Worm (Caenorhabditis elegans) whole organism, mixed stage, embryonic: ENCODE data around the gene mrpl-4.

Experiments
- M03D4.4 ChIP-seq: sonication (generic microtip); optimal IDR thresholded peaks from 2 replicates; lab custom pipeline; 2017; ENCODE audit warnings: mild to moderate bottlenecking, missing genetic modification characterization, missing compliant biosample characterization
- blmp-1 ChIP-seq: fragments of 150-350 bp; optimal IDR thresholded peaks from 2 replicates; lab custom pipeline; 2014; ENCODE audit warnings: missing biosample characterization, missing genetic modification characterization
- ceh-43 ChIP-seq: fragments of 200-800 bp; sonication (Bioruptor generic); optimal IDR thresholded peaks from 2 replicates; lab custom pipeline; 2018; ENCODE audit warnings: mild to moderate bottlenecking, missing genetic modification characterization, moderate library complexity, missing compliant biosample characterization
- ham-2 ChIP-seq: fragments of 200-800 bp; sonication (Bioruptor generic); optimal IDR thresholded peaks from 2 replicates; lab custom pipeline; 2018; ENCODE audit warnings: mild to moderate bottlenecking, missing genetic modification characterization, missing compliant biosample characterization
- lin-32 ChIP-seq: fragments of 200-800 bp; sonication (Bioruptor generic); optimal IDR thresholded peaks from 2 replicates; lab custom pipeline; 2018; ENCODE audit warnings: mild to moderate bottlenecking, missing genetic modification characterization, missing compliant biosample characterization
- nhr-237 ChIP-seq: fragments of 150-350 bp; optimal IDR thresholded peaks from 2 replicates; lab custom pipeline; 2014; ENCODE audit warnings: missing biosample characterization, missing genetic modification characterization
- nhr-28 ChIP-seq: fragments of 150-350 bp; optimal IDR thresholded peaks from 2 replicates; lab custom pipeline; 2014; ENCODE audit warnings: missing biosample characterization, missing genetic modification characterization
- unc-62 ChIP-seq: fragments of 150-350 bp; optimal IDR thresholded peaks from 2 replicates; lab custom pipeline; 2014; ENCODE audit warnings: missing biosample characterization, missing genetic modification reagents, missing genetic modification characterization
- ztf-11 ChIP-seq: fragments of 150-350 bp; optimal IDR thresholded peaks from 2 replicates; lab custom pipeline; 2014; ENCODE audit warnings: missing biosample characterization, missing genetic modification characterization

DNA sequence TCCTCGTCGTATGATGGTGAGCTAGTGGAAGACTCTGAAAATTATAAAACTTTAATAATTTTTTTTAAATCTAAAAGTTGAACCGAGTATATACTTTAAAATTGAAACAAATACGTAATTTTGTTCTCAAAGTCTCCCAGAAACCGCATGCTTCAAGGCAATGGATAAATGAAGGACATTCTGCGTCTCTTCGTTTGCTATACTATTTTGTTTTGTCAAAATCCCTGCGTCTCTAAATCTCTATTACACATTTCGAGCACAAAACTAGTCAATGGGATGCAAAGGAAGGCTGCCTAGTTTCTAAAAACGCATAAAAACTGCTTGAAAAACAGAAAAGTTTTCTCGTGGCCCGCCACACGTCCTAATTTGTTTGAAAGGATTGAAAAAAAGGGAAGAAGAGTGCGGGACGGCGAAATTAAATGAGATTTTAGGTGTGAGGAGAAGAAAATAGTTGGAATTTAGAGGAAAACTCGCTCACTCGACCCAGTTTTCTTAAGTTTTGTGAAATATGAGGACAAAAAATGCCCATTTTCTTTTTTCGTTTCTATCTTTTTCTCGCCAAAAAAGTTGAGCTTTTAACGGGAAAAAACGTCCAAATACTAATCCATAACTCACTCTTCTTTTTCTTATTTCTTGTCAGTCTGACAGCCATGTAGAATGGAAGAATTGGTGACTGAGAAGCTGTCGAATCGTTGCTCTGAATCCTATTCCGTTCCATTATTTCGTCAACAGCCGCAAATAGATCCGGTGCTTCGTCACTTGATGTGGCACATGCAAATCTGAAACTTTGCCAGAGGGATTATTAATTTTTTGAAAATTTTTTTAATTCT lies 38.3 kb upstream of the mrpl-4 start:
- TF ChIP-seq M03D4.4, result no peak
- no peak for TF ChIP-seq nhr-237
- no peak for TF ChIP-seq ham-2 (GFP tag; lab: Kevin White, UChicago)
- TF ChIP-seq nhr-28 (tag; lab: Kevin White, UChicago), result no peak
- no peak for TF ChIP-seq ceh-43 (GFP tag; lab: Kevin White, UChicago)
- TF ChIP-seq blmp-1 (tag; lab: Kevin White, UChicago), result no peak
- TF ChIP-seq ztf-11, result no peak
- no peak for TF ChIP-seq unc-62 (GFP tag; lab: Kevin White, UChicago)
- no peak for TF ChIP-seq lin-32 (GFP tag; lab: Kevin White, UChicago)
